Fruit fly (Drosophila melanogaster) whole organism, wandering third instar larva: ENCODE measurements around the gene CG34290.

Experiments
- Hr78 ChIP-seq: fragments of >200 bp; optimal IDR thresholded peaks from 2 replicates; lab custom pipeline; 2017; ENCODE audit warnings: missing biosample characterization, missing genetic modification characterization
- Hr83 ChIP-seq: fragments of 200-300 bp; sonication (Bioruptor generic); optimal IDR thresholded peaks from 2 replicates; lab custom pipeline; 2016; ENCODE audit warnings: missing biosample characterization, mild to moderate bottlenecking, missing genetic modification characterization, moderate library complexity; ENCODE audit not compliant: poor library complexity, severe bottlenecking
- Vsx2 ChIP-seq: fragments of 200-300, 225-300 bp; sonication (Bioruptor generic); optimal IDR thresholded peaks from 2 replicates; lab custom pipeline; 2018; ENCODE audit warnings: missing biosample characterization, missing genetic modification characterization; ENCODE audit not compliant: partially characterized antibody
- br ChIP-seq: fragments of 200-800 bp; sonication (Bioruptor generic); optimal IDR thresholded peaks from 2 replicates; lab custom pipeline; 2016; ENCODE audit warnings: missing biosample characterization, missing genetic modification characterization
- ey ChIP-seq: fragments of 200-800 bp; sonication (Bioruptor generic); optimal IDR thresholded peaks from 2 replicates; lab custom pipeline; 2016; ENCODE audit warnings: missing biosample characterization, missing genetic modification characterization
- foxo ChIP-seq, 2 experiments: fragments of 200-800 bp; sonication (Bioruptor generic); optimal IDR thresholded peaks; 2 replicates in 1 of 2; 3 replicates in 1 of 2; lab custom pipeline; 2016 to 2017; ENCODE audit warnings: missing biosample characterization in 2 of 2, missing genetic modification characterization in 2 of 2
- pan ChIP-seq: fragments of >200 bp; optimal IDR thresholded peaks from 2 replicates; lab custom pipeline; 2017
- psq ChIP-seq: fragments of 200-800 bp; sonication (Bioruptor generic); optimal IDR thresholded peaks from 3 replicates; lab custom pipeline; 2017; ENCODE audit warnings: missing biosample characterization, mild to moderate bottlenecking, missing genetic modification characterization, moderate library complexity
- usp ChIP-seq: fragments of >200 bp; optimal IDR thresholded peaks from 2 replicates; lab custom pipeline; 2017; ENCODE audit warnings: missing biosample characterization, missing genetic modification characterization
- woc ChIP-seq: sonication (Bioruptor generic); optimal IDR thresholded peaks from 2 replicates; lab custom pipeline; 2016; ENCODE audit warnings: missing biosample characterization, mild to moderate bottlenecking, missing genetic modification characterization

dm6 chr3R:24261380-24262021 lies 28.1 kb downstream of the CG34290 start:
- no peak for TF ChIP-seq psq (GFP tag; lab: Kevin White, UChicago)
- TF ChIP-seq ey (GFP tag; lab: Kevin White, UChicago) = no peak
- no peak for TF ChIP-seq pan
- TF ChIP-seq woc (GFP tag; lab: Kevin White, UChicago) = no peak
- no peak for TF ChIP-seq br (GFP tag; lab: Kevin White, UChicago)
- no peak for TF ChIP-seq Hr78 (GFP tag; lab: Kevin White, UChicago)
- TF ChIP-seq Vsx2 (GFP tag; lab: Kevin White, UChicago) = no peak
- no peak for TF ChIP-seq Hr83 (GFP tag; lab: Kevin White, UChicago)
- no peak for TF ChIP-seq usp
- TF ChIP-seq foxo (GFP tag; optimal IDR thresholded peaks at IDR 0.05; lab: Kevin White, UChicago) = no peak
